Worm (Caenorhabditis elegans) whole organism, L1 larva: ENCODE data around the gene C05B5.8.

Source experiments
- C04F5.9 ChIP-seq: sonication (generic microtip); optimal IDR thresholded peaks from 2 replicates; lab custom pipeline; 2016; ENCODE audit warnings: missing genetic modification characterization, missing compliant biosample characterization
- C34B4.2 ChIP-seq: sonication (generic microtip); optimal IDR thresholded peaks from 2 replicates; lab custom pipeline; 2017; ENCODE audit warnings: mild to moderate bottlenecking, missing genetic modification characterization, missing compliant biosample characterization
- F16B12.6 ChIP-seq: fragments of 150-350 bp; optimal IDR thresholded peaks from 2 replicates; lab custom pipeline; 2014; ENCODE audit warnings: missing biosample characterization, missing genetic modification characterization
- Y116A8C.19 ChIP-seq: sonication (generic microtip); optimal IDR thresholded peaks from 2 replicates; lab custom pipeline; 2016; ENCODE audit warnings: missing compliant biosample characterization, missing genetic modification characterization, borderline replicate concordance
- aha-1 ChIP-seq: fragments of 150-350 bp; optimal IDR thresholded peaks from 2 replicates; lab custom pipeline; 2014; ENCODE audit warnings: missing biosample characterization, missing genetic modification characterization
- aly-2 ChIP-seq: fragments of 150-350 bp; optimal IDR thresholded peaks from 2 replicates; lab custom pipeline; 2014; ENCODE audit warnings: missing biosample characterization, missing genetic modification characterization
- ceh-63 ChIP-seq: fragments of 200-800 bp; sonication (Bioruptor generic); optimal IDR thresholded peaks from 2 replicates; lab custom pipeline; 2018; ENCODE audit warnings: mild to moderate bottlenecking, missing genetic modification characterization, missing compliant biosample characterization
- ceh-8 ChIP-seq: fragments of 200-800 bp; sonication (Bioruptor generic); optimal IDR thresholded peaks from 2 replicates; lab custom pipeline; 2018; ENCODE audit warnings: mild to moderate bottlenecking, missing genetic modification characterization, moderate library complexity, missing compliant biosample characterization
- ceh-82 ChIP-seq, 3 experiments: fragments of 150-350 bp in 1 of 3; sonication (generic microtip) in 2 of 3; optimal IDR thresholded peaks; 2 replicates each; lab custom pipeline; 2014 to 2017; ENCODE audit warnings: missing biosample characterization in 3 of 3, missing genetic modification characterization in 3 of 3
- ceh-88 ChIP-seq: fragments of 200-800 bp; sonication (Bioruptor generic); IDR thresholded peaks from 2 replicates; pipeline ENCODE4 v1.3.6; 2022; ENCODE audit warnings: missing genetic modification characterization, missing compliant biosample characterization
- ceh-90 ChIP-seq: sonication (generic microtip); optimal IDR thresholded peaks from 2 replicates; lab custom pipeline; 2016; ENCODE audit warnings: missing genetic modification characterization, missing compliant biosample characterization
- ces-1 ChIP-seq: fragments of 150-350 bp; optimal IDR thresholded peaks from 2 replicates; lab custom pipeline; 2014; ENCODE audit warnings: missing biosample characterization, missing genetic modification reagents, missing genetic modification characterization
- dpl-1 ChIP-seq, 3 experiments: fragments of 150-350 bp in 2 of 3; sonication (generic microtip) in 1 of 3; optimal IDR thresholded peaks; 2 replicates each; lab custom pipeline; 2014 to 2017; ENCODE audit warnings: missing biosample characterization in 3 of 3, missing genetic modification characterization in 3 of 3, missing genetic modification reagents in 3 of 3
- efl-1 ChIP-seq, 4 experiments: fragments of 150-350 bp; optimal IDR thresholded peaks in 3 of 4; peaks in 1 of 4; 1 replicate in 1 of 4; 2 replicates in 3 of 4; lab custom pipeline; 2014; ENCODE audit warnings: missing biosample characterization in 2 of 4, missing genetic modification characterization in 2 of 4, missing genetic modification reagents in 2 of 4
- elt-2 ChIP-seq: sonication (generic microtip); optimal IDR thresholded peaks from 2 replicates; lab custom pipeline; 2016; ENCODE audit warnings: missing genetic modification characterization, mild to moderate bottlenecking, inconsistent platforms, missing compliant biosample characterization, missing genetic modification reagents
- fkh-10 ChIP-seq: sonication (generic microtip); optimal IDR thresholded peaks from 2 replicates; lab custom pipeline; 2017; ENCODE audit warnings: missing biosample characterization, missing genetic modification reagents, missing genetic modification characterization
- fkh-4 ChIP-seq: sonication (generic microtip); optimal IDR thresholded peaks from 2 replicates; lab custom pipeline; 2016; ENCODE audit warnings: missing compliant biosample characterization, missing genetic modification characterization, borderline replicate concordance
- fkh-8 ChIP-seq: sonication (generic microtip); optimal IDR thresholded peaks from 2 replicates; lab custom pipeline; 2016; ENCODE audit warnings: mild to moderate bottlenecking, missing genetic modification characterization, missing compliant biosample characterization
- grh-1 ChIP-seq: fragments of 200-800 bp; sonication (Bioruptor generic); IDR thresholded peaks from 2 replicates; pipeline ENCODE4 v1.3.6; 2022; ENCODE audit warnings: missing genetic modification reagents, missing genetic modification characterization, missing compliant biosample characterization
- hpl-2 ChIP-seq: fragments of 150-350 bp; optimal IDR thresholded peaks from 2 replicates; lab custom pipeline; 2014; ENCODE audit warnings: missing biosample characterization, missing genetic modification reagents, missing genetic modification characterization
- irx-1 ChIP-seq: sonication (generic microtip); optimal IDR thresholded peaks from 2 replicates; lab custom pipeline; 2016; ENCODE audit warnings: missing genetic modification characterization, missing compliant biosample characterization
- isw-1 ChIP-seq: fragments of 200-800 bp; sonication (Bioruptor generic); IDR thresholded peaks from 2 replicates; pipeline ENCODE4 v1.3.6; 2022; ENCODE audit warnings: missing genetic modification characterization, missing compliant biosample characterization
- jun-1 ChIP-seq: fragments of 150-350 bp; optimal IDR thresholded peaks from 2 replicates; lab custom pipeline; 2014; ENCODE audit warnings: missing biosample characterization, missing genetic modification reagents, missing genetic modification characterization
- lin-13 ChIP-seq: fragments of 150-350 bp; optimal IDR thresholded peaks from 2 replicates; lab custom pipeline; 2014; ENCODE audit warnings: missing biosample characterization, missing genetic modification reagents, missing genetic modification characterization
- lin-14 ChIP-seq: fragments of 200-800 bp; sonication (Bioruptor generic); optimal IDR thresholded peaks from 2 replicates; lab custom pipeline; 2018; ENCODE audit warnings: mild to moderate bottlenecking, missing genetic modification characterization, moderate library complexity, missing compliant biosample characterization
- lin-15B ChIP-seq: fragments of 150-350 bp; sonication (generic microtip); optimal IDR thresholded peaks from 3 replicates; lab custom pipeline; 2014; ENCODE audit warnings: missing biosample characterization, missing genetic modification characterization
- lin-35 ChIP-seq, 2 experiments: fragments of 150-350 bp; optimal IDR thresholded peaks; 2 replicates each; lab custom pipeline; 2014; ENCODE audit warnings: missing biosample characterization in 2 of 2, missing genetic modification characterization in 2 of 2, missing genetic modification reagents in 2 of 2
- nhr-11 ChIP-seq: fragments of 150-350 bp; optimal IDR thresholded peaks from 2 replicates; lab custom pipeline; 2014; ENCODE audit warnings: missing biosample characterization, missing genetic modification characterization
- nhr-19 ChIP-seq: fragments of 200-800 bp; sonication (Bioruptor generic); conservative IDR thresholded peaks from 2 replicates; pipeline ENCODE4 v1.3.6; 2022; ENCODE audit warnings: missing genetic modification characterization, missing compliant biosample characterization
- nhr-28 ChIP-seq: fragments of 150-350 bp; optimal IDR thresholded peaks from 2 replicates; lab custom pipeline; 2014; ENCODE audit warnings: missing biosample characterization, missing genetic modification characterization
- nhr-47 ChIP-seq: sonication (generic microtip); optimal IDR thresholded peaks from 2 replicates; lab custom pipeline; 2016; ENCODE audit warnings: mild to moderate bottlenecking, missing genetic modification characterization, moderate library complexity, missing compliant biosample characterization
- nhr-71 ChIP-seq: sonication (generic microtip); optimal IDR thresholded peaks from 2 replicates; lab custom pipeline; 2016; ENCODE audit warnings: mild to moderate bottlenecking, missing genetic modification characterization, moderate library complexity, missing compliant biosample characterization
- nhr-76 ChIP-seq: sonication (generic microtip); optimal IDR thresholded peaks from 2 replicates; lab custom pipeline; 2017; ENCODE audit warnings: missing biosample characterization, missing genetic modification characterization
- nhr-77 ChIP-seq: fragments of 150-350 bp; optimal IDR thresholded peaks from 2 replicates; lab custom pipeline; 2014; ENCODE audit warnings: missing biosample characterization, missing genetic modification characterization
- nhr-85 ChIP-seq: sonication (generic microtip); peaks from one replicate; lab custom pipeline; 2016; ENCODE audit warnings: missing genetic modification characterization, inconsistent platforms, missing compliant biosample characterization
- nhr-90 ChIP-seq: sonication (generic microtip); optimal IDR thresholded peaks from 2 replicates; lab custom pipeline; 2016; ENCODE audit warnings: mild to moderate bottlenecking, missing genetic modification characterization, missing compliant biosample characterization; ENCODE audit not compliant: poor library complexity
- pqm-1 ChIP-seq: sonication (generic microtip); optimal IDR thresholded peaks from 3 replicates; lab custom pipeline; 2017; ENCODE audit warnings: missing biosample characterization, missing genetic modification characterization
- rnt-1 ChIP-seq: sonication (generic microtip); optimal IDR thresholded peaks from 2 replicates; lab custom pipeline; 2016; ENCODE audit warnings: mild to moderate bottlenecking, missing genetic modification characterization, moderate library complexity, missing compliant biosample characterization
- sox-4 ChIP-seq: sonication (generic microtip); optimal IDR thresholded peaks from 2 replicates; lab custom pipeline; 2016; ENCODE audit warnings: missing genetic modification characterization, missing compliant biosample characterization
- tbx-2 ChIP-seq: sonication (generic microtip); optimal IDR thresholded peaks from 2 replicates; lab custom pipeline; 2016; ENCODE audit warnings: missing genetic modification characterization, missing compliant biosample characterization
- unc-62 ChIP-seq: fragments of 150-350 bp; optimal IDR thresholded peaks from 2 replicates; lab custom pipeline; 2014; ENCODE audit warnings: missing biosample characterization, missing genetic modification reagents, missing genetic modification characterization
- vab-15 ChIP-seq: sonication (generic microtip); optimal IDR thresholded peaks from 2 replicates; lab custom pipeline; 2017; ENCODE audit warnings: missing genotype, mild to moderate bottlenecking, missing genetic modification characterization, missing compliant biosample characterization
- xbp-1 ChIP-seq: sonication (generic microtip); optimal IDR thresholded peaks from 2 replicates; lab custom pipeline; 2016; ENCODE audit warnings: missing genetic modification characterization, missing compliant biosample characterization
- ztf-4 ChIP-seq: fragments of 150-350 bp; optimal IDR thresholded peaks from 2 replicates; lab custom pipeline; 2014; ENCODE audit warnings: missing biosample characterization, missing genetic modification characterization

Gene C05B5.8

ce11 chrIII:9988352-9988751, 18.2 kb downstream of the C05B5.8 start, which contains the start of gene C05B5.1:
TSS of gene C05B5.1 (minus strand) at chrIII:9988452.
- TF ChIP-seq nhr-28 (tag; lab: Kevin White, UChicago): no peak
- TF ChIP-seq nhr-11: no peak
- no peak for TF ChIP-seq Y116A8C.19 (tag; lab: Kevin White, UChicago)
- no peak for TF ChIP-seq lin-35 (GFP tag; optimal IDR thresholded peaks at IDR 0.05; lab: Kevin White, UChicago)
- TF ChIP-seq irx-1 (tag; lab: Kevin White, UChicago): no peak
- TF ChIP-seq isw-1: no peak

- TF ChIP-seq ceh-88 (GFP tag; lab: Robert Waterston, UW) (no peak), lin-15B (tag; lab: Kevin White, UChicago) (no peak), efl-1 (optimal IDR thresholded peaks at IDR 0.05; lab: Kevin White, UChicago) (no peak), efl-1 (GFP tag; optimal IDR thresholded peaks at IDR 0.05 in 1 of 2; lab: Kevin White, UChicago) (no peak), nhr-85 (tag; lab: Kevin White, UChicago) (no peak), tbx-2 (tag; lab: Kevin White, UChicago) (no peak), fkh-10 (no peak), nhr-47 (tag; lab: Kevin White, UChicago) (no peak), C04F5.9 (no peak), rnt-1 (tag; lab: Kevin White, UChicago) (peak; percentile 46), ces-1 (no peak), elt-2 (no peak), Y116A8C.19 (tag; lab: Kevin White, UChicago) (no peak), ceh-63 (GFP tag; lab: Kevin White, UChicago) (no peak), lin-14 (GFP tag; lab: Kevin White, UChicago) (peak; percentile 52)
Measured at ce11 chrIII:9986827-9987429, 19.7 kb downstream of the C05B5.8 start, which contains the start of gene C05B5.12. TSS of gene C05B5.12 (plus strand) at chrIII:9987379.

- TF ChIP-seq vab-15 (tag; lab: Kevin White, UChicago) (no peak), nhr-90 (no peak), nhr-85 (tag; lab: Kevin White, UChicago) (no peak), jun-1 (tag; lab: Kevin White, UChicago) (no peak), aha-1 (tag; lab: Kevin White, UChicago) (no peak), fkh-8 (tag; lab: Kevin White, UChicago) (no peak), lin-13 (GFP tag; lab: Kevin White, UChicago) (no peak), ceh-90 (tag; lab: Kevin White, UChicago) (no peak), sox-4 (tag; lab: Kevin White, UChicago) (no peak), Y116A8C.19 (tag; lab: Kevin White, UChicago) (no peak), ztf-4 (tag; lab: Kevin White, UChicago) (no peak)
Measured at ce11 chrIII:9985542-9985941, 21.0 kb downstream of the C05B5.8 start.

ce11 chrIII:9984604-9985003, 22.0 kb downstream of the C05B5.8 start:
- TF ChIP-seq aly-2 (tag; lab: Kevin White, UChicago): no peak
- peak; percentile 74 for TF ChIP-seq ceh-8 (GFP tag; lab: Kevin White, UChicago)

ce11 chrIII:9982119-9982642, 24.4 kb downstream of the C05B5.8 start:
- TF ChIP-seq nhr-90 (no peak), unc-62 (GFP tag; lab: Kevin White, UChicago) (no peak), nhr-71 (tag; lab: Kevin White, UChicago) (no peak), lin-35 (GFP tag; optimal IDR thresholded peaks at IDR 0.05; lab: Kevin White, UChicago) (no peak), pqm-1 (tag; lab: Kevin White, UChicago) (no peak), hpl-2 (no peak), grh-1 (GFP tag; lab: Robert Waterston, UW) (no peak), lin-14 (GFP tag; lab: Kevin White, UChicago) (no peak), ceh-82 (tag; optimal IDR thresholded peaks at IDR 0.05; lab: Kevin White, UChicago) (no peak), sox-4 (tag; lab: Kevin White, UChicago) (no peak), nhr-76 (tag; lab: Kevin White, UChicago) (no peak), lin-15B (tag; lab: Kevin White, UChicago) (no peak), xbp-1 (no peak), nhr-19 (GFP tag; lab: Robert Waterston, UW) (no peak), nhr-77 (tag; lab: Kevin White, UChicago) (no peak), fkh-4 (tag; lab: Kevin White, UChicago) (no peak), irx-1 (tag; lab: Kevin White, UChicago) (no peak), F16B12.6 (tag; lab: Kevin White, UChicago) (no peak), C34B4.2 (tag; lab: Kevin White, UChicago) (no peak), dpl-1 (GFP tag; optimal IDR thresholded peaks at IDR 0.05; lab: Kevin White, UChicago) (no peak)
